Fruit fly (Drosophila melanogaster) whole organism, embryonic: Measurements from ENCODE around the gene nAChRalpha7.

Experiments used
- Asciz ChIP-seq: fragments of 200-800 bp; sonication (Bioruptor generic); optimal IDR thresholded peaks from 2 replicates; lab custom pipeline; 2017; ENCODE audit warnings: missing biosample characterization, mild to moderate bottlenecking, missing genetic modification characterization, missing genetic modification reagents
- Bdp1 ChIP-seq: fragments of 200-800 bp; sonication (Bioruptor generic); optimal IDR thresholded peaks from 3 replicates; lab custom pipeline; 2016; ENCODE audit warnings: missing biosample characterization, missing genetic modification characterization
- CG10321 ChIP-seq: fragments of 200-800 bp; sonication (Bioruptor generic); IDR thresholded peaks from 2 replicates; pipeline ENCODE4 v1.3.6; 2022; ENCODE audit warnings: missing biosample characterization, missing genetic modification characterization
- CG11398 ChIP-seq: fragments of 200-800 bp; sonication (Bioruptor generic); optimal IDR thresholded peaks from 2 replicates; lab custom pipeline; 2016; ENCODE audit warnings: missing biosample characterization, missing genetic modification characterization
- CG11696 ChIP-seq: fragments of 200-800 bp; sonication (Bioruptor generic); IDR thresholded peaks from 2 replicates; pipeline ENCODE4 v1.3.6; 2022; ENCODE audit warnings: missing biosample characterization, missing genetic modification characterization
- CG12744 ChIP-seq: fragments of 200-800 bp; sonication (Bioruptor generic); optimal IDR thresholded peaks from 2 replicates; lab custom pipeline; 2016; ENCODE audit warnings: missing biosample characterization, missing genetic modification characterization
- CG14014 ChIP-seq: fragments of 200-800 bp; sonication (Bioruptor generic); IDR thresholded peaks from 2 replicates; pipeline ENCODE4 v1.3.6; 2022; ENCODE audit warnings: missing biosample characterization, missing genetic modification characterization
- CG14050 ChIP-seq: fragments of 200-800 bp; sonication (Bioruptor generic); IDR thresholded peaks from 3 replicates; pipeline ENCODE4 v1.3.6; 2022; ENCODE audit warnings: missing biosample characterization, missing genetic modification characterization
- CG18011 ChIP-seq: fragments of 200-800 bp; sonication (Bioruptor generic); optimal IDR thresholded peaks from 2 replicates; lab custom pipeline; 2017; ENCODE audit warnings: missing biosample characterization, missing genetic modification characterization, mild to moderate bottlenecking, moderate library complexity, missing genotype
- CG2120 ChIP-seq: fragments of 200-800 bp; sonication (Bioruptor generic); optimal IDR thresholded peaks from 3 replicates; lab custom pipeline; 2016; ENCODE audit warnings: missing biosample characterization, missing genetic modification characterization
- CG30020 ChIP-seq: fragments of 200-800 bp; optimal IDR thresholded peaks from 2 replicates; lab custom pipeline; 2019; ENCODE audit warnings: missing biosample characterization, mild to moderate bottlenecking, missing genetic modification characterization, moderate library complexity
- CG3163 ChIP-seq: fragments of 200-800 bp; sonication (Bioruptor generic); optimal IDR thresholded peaks from 3 replicates; lab custom pipeline; 2016; ENCODE audit warnings: missing biosample characterization, missing genetic modification characterization
- CG33557 ChIP-seq: fragments of 200-800 bp; sonication (Bioruptor generic); optimal IDR thresholded peaks from 2 replicates; lab custom pipeline; 2019; ENCODE audit warnings: missing biosample characterization, mild to moderate bottlenecking, missing genetic modification characterization, moderate library complexity
- CG34376 ChIP-seq: fragments of 200-800 bp; sonication (Bioruptor generic); optimal IDR thresholded peaks from 2 replicates; lab custom pipeline; 2018; ENCODE audit warnings: missing biosample characterization, mild to moderate bottlenecking, missing genetic modification characterization
- CG4424 ChIP-seq: fragments of 200-800 bp; sonication (Bioruptor generic); optimal IDR thresholded peaks from 3 replicates; lab custom pipeline; 2016; ENCODE audit warnings: missing biosample characterization, missing genetic modification characterization
- CG6791 ChIP-seq: fragments of 200-800 bp; sonication (Bioruptor generic); IDR thresholded peaks from 3 replicates; pipeline ENCODE4 v1.3.6; 2022; ENCODE audit warnings: missing biosample characterization, missing genetic modification characterization; ENCODE audit not compliant: partially characterized antibody
- CG8281 ChIP-seq: fragments of 200-800 bp; sonication (Bioruptor generic); optimal IDR thresholded peaks from 2 replicates; lab custom pipeline; 2018; ENCODE audit warnings: missing biosample characterization, mild to moderate bottlenecking, missing genetic modification characterization, moderate library complexity
- Chrac-16 ChIP-seq: fragments of 200-800 bp; sonication (Bioruptor generic); optimal IDR thresholded peaks from 3 replicates; lab custom pipeline; 2016; ENCODE audit warnings: missing biosample characterization, missing genetic modification characterization
- Deaf1 ChIP-seq: fragments of 200-800 bp; optimal IDR thresholded peaks from 3 replicates; lab custom pipeline; 2019; ENCODE audit warnings: missing biosample characterization, mild to moderate bottlenecking, missing genetic modification characterization, moderate library complexity
- GATAe ChIP-seq: fragments of 200-800 bp; sonication (Bioruptor generic); conservative IDR thresholded peaks from 2 replicates; pipeline ENCODE4 v1.3.6; 2022; ENCODE audit warnings: missing biosample characterization, missing genetic modification characterization
- HLH3B ChIP-seq: fragments of 200-800 bp; sonication (Bioruptor generic); IDR thresholded peaks from 2 replicates; pipeline ENCODE4 v1.3.6; 2022; ENCODE audit warnings: missing biosample characterization, missing genetic modification characterization
- Nf-YC ChIP-seq: fragments of 200-800 bp; optimal IDR thresholded peaks from 3 replicates; lab custom pipeline; 2019; ENCODE audit warnings: missing biosample characterization, mild to moderate bottlenecking, missing genetic modification characterization, moderate library complexity
- Taf1 ChIP-seq: fragments of 200-800 bp; sonication (Bioruptor generic); IDR thresholded peaks from 2 replicates; pipeline ENCODE4 v1.3.6; 2022; ENCODE audit warnings: missing biosample characterization, missing genetic modification characterization
- aop ChIP-seq: fragments of 200-800 bp; sonication (Bioruptor generic); IDR thresholded peaks from 2 replicates; pipeline ENCODE4 v1.3.6; 2022; ENCODE audit warnings: missing biosample characterization, missing genetic modification characterization
- ara ChIP-seq: fragments of 200-800 bp; sonication (Bioruptor generic); IDR thresholded peaks from 2 replicates; pipeline ENCODE4 v1.3.6; 2022; ENCODE audit warnings: missing biosample characterization, missing genetic modification characterization
- ash1 ChIP-seq: fragments of 200-800 bp; sonication (Bioruptor generic); optimal IDR thresholded peaks from 2 replicates; lab custom pipeline; 2018; ENCODE audit warnings: missing biosample characterization, mild to moderate bottlenecking, missing genetic modification characterization
- az2 ChIP-seq: fragments of 200-800 bp; sonication (Bioruptor generic); optimal IDR thresholded peaks from 3 replicates; lab custom pipeline; 2016; ENCODE audit warnings: missing biosample characterization, missing genetic modification characterization
- bcd ChIP-seq: fragments of 200-800 bp; sonication (Bioruptor generic); optimal IDR thresholded peaks from 2 replicates; lab custom pipeline; 2017; ENCODE audit warnings: missing biosample characterization, mild to moderate bottlenecking, missing genetic modification characterization
- corto ChIP-seq: fragments of 200-800 bp; sonication (Bioruptor generic); optimal IDR thresholded peaks from 2 replicates; lab custom pipeline; 2016; ENCODE audit warnings: missing biosample characterization, mild to moderate bottlenecking, missing genetic modification characterization, moderate library complexity
- da ChIP-seq: fragments of 200-800 bp; sonication (Bioruptor generic); optimal IDR thresholded peaks from 2 replicates; lab custom pipeline; 2016; ENCODE audit warnings: missing biosample characterization, missing genetic modification characterization
- dmrt99B ChIP-seq: fragments of 200-800 bp; sonication (Bioruptor generic); optimal IDR thresholded peaks from 2 replicates; lab custom pipeline; 2018; ENCODE audit warnings: missing biosample characterization, mild to moderate bottlenecking, missing genetic modification characterization, moderate library complexity
- dpn ChIP-seq, 2 experiments: fragments of 200-800 bp; sonication (Bioruptor generic); optimal IDR thresholded peaks; 3 replicates each; lab custom pipeline; 2016; ENCODE audit warnings: missing biosample characterization in 2 of 2, missing genetic modification characterization in 2 of 2
- dysf ChIP-seq: fragments of 200-800 bp; sonication (Bioruptor generic); IDR thresholded peaks from 3 replicates; pipeline ENCODE4 v1.3.6; 2022; ENCODE audit warnings: missing biosample characterization, missing genetic modification characterization
- gcm2 ChIP-seq: fragments of 200-800 bp; sonication (Bioruptor generic); optimal IDR thresholded peaks from 2 replicates; lab custom pipeline; 2016; ENCODE audit warnings: missing biosample characterization, missing genetic modification characterization
- gro ChIP-seq: fragments of 200-800 bp; sonication (Bioruptor generic); optimal IDR thresholded peaks from 2 replicates; lab custom pipeline; 2016; ENCODE audit warnings: missing biosample characterization, missing genetic modification characterization
- gt ChIP-seq: fragments of 200-800 bp; sonication (Bioruptor generic); IDR thresholded peaks from 2 replicates; pipeline ENCODE4 v1.3.6; 2022; ENCODE audit warnings: missing biosample characterization, missing genetic modification characterization
- hkb ChIP-seq, 2 experiments: fragments of 200-800 bp in 1 of 2; fragments of >200 bp in 1 of 2; sonication (Bioruptor generic) in 1 of 2; IDR thresholded peaks in 1 of 2; optimal IDR thresholded peaks in 1 of 2; 2 replicates each; pipeline versions ENCODE4 v1.3.6 to Lab custom; 2017 to 2022; ENCODE audit warnings: missing biosample characterization in 1 of 2, missing genetic modification characterization in 1 of 2
- lilli ChIP-seq: fragments of 200-800 bp; sonication (Bioruptor generic); optimal IDR thresholded peaks from 3 replicates; lab custom pipeline; 2016; ENCODE audit warnings: missing biosample characterization, missing genetic modification characterization
- nerfin-2 ChIP-seq: fragments of 200-800 bp; sonication (Bioruptor generic); IDR thresholded peaks from 2 replicates; pipeline ENCODE4 v1.3.6; 2022; ENCODE audit warnings: missing biosample characterization, missing genetic modification characterization; ENCODE audit not compliant: partially characterized antibody
- oc ChIP-seq: fragments of 200-800 bp; sonication (Bioruptor generic); optimal IDR thresholded peaks from 2 replicates; lab custom pipeline; 2018; ENCODE audit warnings: missing biosample characterization, mild to moderate bottlenecking, missing genetic modification characterization, moderate library complexity
- p53 ChIP-seq: fragments of 200-800 bp; sonication (Bioruptor generic); optimal IDR thresholded peaks from 2 replicates; lab custom pipeline; 2016; ENCODE audit warnings: missing biosample characterization, missing genetic modification characterization
- peb ChIP-seq: fragments of 200-800 bp; sonication (Bioruptor generic); IDR thresholded peaks from 2 replicates; pipeline ENCODE4 v1.3.6; 2022; ENCODE audit warnings: missing biosample characterization, missing genetic modification characterization
- repo ChIP-seq: fragments of 200-800 bp; sonication (Bioruptor generic); optimal IDR thresholded peaks from 2 replicates; lab custom pipeline; 2016; ENCODE audit warnings: missing biosample characterization, missing genetic modification characterization
- sisA ChIP-seq: fragments of 200-800 bp; sonication (Bioruptor generic); IDR thresholded peaks from 2 replicates; pipeline ENCODE4 v1.3.6; 2022; ENCODE audit warnings: missing biosample characterization, missing genetic modification characterization
- slp2 ChIP-seq: fragments of 200-800 bp; sonication (Bioruptor generic); optimal IDR thresholded peaks from 2 replicates; lab custom pipeline; 2016; ENCODE audit warnings: missing biosample characterization, missing genetic modification characterization
- ssp ChIP-seq: fragments of 200-800 bp; sonication (Bioruptor generic); IDR thresholded peaks from 2 replicates; pipeline ENCODE4 v1.3.6; 2022; ENCODE audit warnings: missing biosample characterization, missing genetic modification characterization
- tio ChIP-seq: fragments of 200-800 bp; sonication (Bioruptor generic); optimal IDR thresholded peaks from 2 replicates; lab custom pipeline; 2017; ENCODE audit warnings: missing biosample characterization, missing genetic modification characterization, inconsistent platforms
- ttk ChIP-seq: fragments of 200-800 bp; sonication (Bioruptor generic); IDR thresholded peaks from 2 replicates; pipeline ENCODE4 v2.1.2; 2022; ENCODE audit warnings: missing biosample characterization, missing genetic modification characterization
- unc-4 ChIP-seq: fragments of 200-800 bp; sonication (Bioruptor generic); IDR thresholded peaks from 2 replicates; pipeline ENCODE4 v1.3.6; 2022; ENCODE audit warnings: missing biosample characterization, missing genetic modification characterization; ENCODE audit not compliant: partially characterized antibody
- zen2 ChIP-seq: fragments of 200-800 bp; sonication (Bioruptor generic); IDR thresholded peaks from 3 replicates; pipeline ENCODE4 v1.3.6; 2022; ENCODE audit warnings: missing biosample characterization, missing genetic modification characterization; ENCODE audit not compliant: partially characterized antibody

The nAChRalpha7 gene

DNA sequence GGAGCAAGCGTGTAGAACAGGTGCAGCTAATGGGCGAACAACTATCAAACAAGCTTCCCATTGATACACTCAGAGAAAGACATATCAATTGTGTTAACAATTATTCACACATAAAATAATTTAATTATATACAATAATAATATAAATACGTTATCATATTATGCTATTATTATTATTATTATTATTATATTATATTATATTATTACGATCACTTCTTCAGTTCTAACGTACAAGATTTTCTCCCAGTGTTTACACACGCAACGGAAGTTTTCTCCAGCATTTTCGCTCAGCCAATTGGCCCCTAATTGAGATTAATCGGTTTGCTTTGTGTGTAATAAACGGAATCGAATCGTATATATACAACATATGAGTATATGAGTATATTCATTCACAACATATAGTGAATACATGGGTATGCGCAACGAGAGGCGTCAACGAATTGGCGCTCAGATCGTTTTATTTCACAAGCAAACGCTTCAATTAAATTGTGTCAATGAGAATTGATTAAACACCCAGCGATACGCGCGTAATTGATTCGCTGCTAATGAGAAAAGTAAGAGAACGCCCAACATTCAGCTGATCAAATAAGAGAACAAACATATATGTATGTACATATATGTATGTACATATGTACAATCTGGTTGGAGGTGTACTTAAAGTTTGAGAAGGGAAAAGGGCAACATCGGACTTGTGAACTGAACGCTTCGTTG lies 31.0 kb downstream of the nAChRalpha7 start (continued):
- TF ChIP-seq gcm2: no peak
- TF ChIP-seq CG6791 (GFP tag; lab: Robert Waterston, UW): no peak
- no peak for TF ChIP-seq unc-4 (GFP tag; lab: Robert Waterston, UW)
- TF ChIP-seq lilli (GFP tag; lab: Kevin White, UChicago): no peak
- TF ChIP-seq sisA (GFP tag; lab: Robert Waterston, UW): peak; percentile 51
- TF ChIP-seq ssp (GFP tag; lab: Robert Waterston, UW): no peak
- 0 out of 2 replicates have a peak, but pooled peaks have one; percentile 39 for TF ChIP-seq CG14014
- TF ChIP-seq Deaf1 (tag; lab: Kevin White, UChicago): peak; percentile 33
- peak; percentile 7 for TF ChIP-seq CG3163 (GFP tag; lab: Kevin White, UChicago)
- TF ChIP-seq Chrac-16 (GFP tag; lab: Kevin White, UChicago): peak; percentile 10
- TF ChIP-seq repo (GFP tag; lab: Kevin White, UChicago): no peak
- TF ChIP-seq CG10321 (GFP tag; lab: Robert Waterston, UW): no peak
- peak; percentile 57 for TF ChIP-seq CG34376
- peak; percentile 58 for TF ChIP-seq Asciz (GFP tag; lab: Kevin White, UChicago)
- TF ChIP-seq dysf (GFP tag; lab: Robert Waterston, UW): peak; percentile 63; the same call in 2 of the 3 replicates
- TF ChIP-seq CG11398 (GFP tag; lab: Kevin White, UChicago): no peak
- no peak for TF ChIP-seq peb (GFP tag; lab: Robert Waterston, UW)
- no peak for TF ChIP-seq hkb (optimal IDR thresholded peaks at IDR 0.05; lab: Kevin White, UChicago)
- TF ChIP-seq hkb (GFP tag; IDR thresholded peaks at IDR 0.05; lab: Robert Waterston, UW): peak; percentile 70
- TF ChIP-seq CG12744: no peak
- TF ChIP-seq CG30020: peak; percentile 13
- TF ChIP-seq CG2120 (GFP tag; lab: Kevin White, UChicago): peak; percentile 13
- no peak for TF ChIP-seq ash1
- TF ChIP-seq corto (GFP tag; lab: Kevin White, UChicago): no peak
- TF ChIP-seq Bdp1 (GFP tag; lab: Kevin White, UChicago): no peak
- TF ChIP-seq az2 (GFP tag; lab: Kevin White, UChicago): peak; percentile 24
- TF ChIP-seq HLH3B (GFP tag; lab: Robert Waterston, UW): peak; percentile 49
- TF ChIP-seq dpn (GFP tag; optimal IDR thresholded peaks at IDR 0.05; lab: Kevin White, UChicago): peak in 1 of 2 experiments; percentile 48
- TF ChIP-seq CG8281: no peak
- no peak for TF ChIP-seq gro
- TF ChIP-seq Nf-YC (tag; lab: Kevin White, UChicago): peak; percentile 41
- TF ChIP-seq p53 (GFP tag; lab: Kevin White, UChicago): no peak
- TF ChIP-seq nerfin-2 (GFP tag; lab: Robert Waterston, UW): no peak
- peak; percentile 32; the same call in 1 of the 2 replicates for TF ChIP-seq ara (GFP tag; lab: Robert Waterston, UW)
- peak; percentile 36; the same call in 2 of the 3 replicates for TF ChIP-seq CG14050
- no peak for TF ChIP-seq zen2 (GFP tag; lab: Robert Waterston, UW)
- peak; percentile 30 for TF ChIP-seq bcd
- TF ChIP-seq da: no peak
- peak; percentile 45; the same call in 1 of the 2 replicates for TF ChIP-seq ttk
- no peak for TF ChIP-seq gt (GFP tag; lab: Robert Waterston, UW)
- TF ChIP-seq CG11696: no peak
- 0 out of 2 replicates have a peak, but pooled peaks have one; percentile 28 for TF ChIP-seq Taf1 (GFP tag; lab: Robert Waterston, UW)
- no peak for TF ChIP-seq GATAe (GFP tag; lab: Robert Waterston, UW)
- TF ChIP-seq slp2: no peak
- TF ChIP-seq oc (tag; lab: Kevin White, UChicago): peak; percentile 7
- peak; percentile 79 for TF ChIP-seq dmrt99B
- no peak for TF ChIP-seq CG33557 (GFP tag; lab: Kevin White, UChicago)
- TF ChIP-seq CG4424: peak; percentile 36
- TF ChIP-seq aop (GFP tag; lab: Robert Waterston, UW): no peak
- TF ChIP-seq CG18011: no peak
- no peak for TF ChIP-seq tio (GFP tag; lab: Kevin White, UChicago)
